Worm (Caenorhabditis elegans): ENCODE measurements around the gene F36H5.18.

- TF ChIP-seq ceh-82 (tag; optimal IDR thresholded peaks at IDR 0.05) (no peak), unc-130 (tag; optimal IDR thresholded peaks at IDR 0.05) (no peak)
Observed at ce11 chrII:1744183-1744582, 15.5 kb upstream of the F36H5.18 start, which contains the start of gene clec-19.
